Fruit fly (Drosophila melanogaster) whole organism, prepupa: ENCODE measurements around the gene Afti.

ENCODE experiments used
- CG10631 ChIP-seq: fragments of 200-800 bp; sonication (Bioruptor generic); optimal IDR thresholded peaks from 2 replicates; lab custom pipeline; 2016; ENCODE audit warnings: missing biosample characterization, missing genetic modification characterization
- CG11294 ChIP-seq: fragments of 200-800 bp; sonication (Bioruptor generic); IDR thresholded peaks from 2 replicates; pipeline ENCODE4 v1.3.6; 2022; ENCODE audit warnings: missing biosample characterization, missing genetic modification characterization
- CG11902 ChIP-seq: fragments of 200-800 bp; sonication (Bioruptor generic); optimal IDR thresholded peaks from 3 replicates; lab custom pipeline; 2016; ENCODE audit warnings: missing biosample characterization, missing genetic modification characterization
- CG15336 ChIP-seq: fragments of 200-800 bp; sonication (Bioruptor generic); IDR thresholded peaks from 2 replicates; pipeline ENCODE4 v1.3.6; 2022; ENCODE audit warnings: missing biosample characterization, missing genetic modification characterization
- CG16779 ChIP-seq: fragments of 200-800 bp; sonication (Bioruptor generic); optimal IDR thresholded peaks from 3 replicates; lab custom pipeline; 2017; ENCODE audit warnings: missing biosample characterization, mild to moderate bottlenecking, missing genetic modification characterization
- CG3032 ChIP-seq: fragments of 200-800 bp; optimal IDR thresholded peaks from 2 replicates; lab custom pipeline; 2019; ENCODE audit warnings: missing biosample characterization, mild to moderate bottlenecking, missing genetic modification characterization, moderate library complexity
- CG31627 ChIP-seq: fragments of 200-800 bp; sonication (Bioruptor generic); optimal IDR thresholded peaks from 3 replicates; lab custom pipeline; 2016; ENCODE audit warnings: missing biosample characterization, missing genetic modification characterization
- CG34406 ChIP-seq: fragments of 200-800 bp; sonication (Bioruptor generic); optimal IDR thresholded peaks from 3 replicates; lab custom pipeline; 2016; ENCODE audit warnings: missing biosample characterization, missing genetic modification characterization
- CG3919 ChIP-seq: fragments of 200-800 bp; sonication (Bioruptor generic); optimal IDR thresholded peaks from 3 replicates; lab custom pipeline; 2016; ENCODE audit warnings: missing biosample characterization, missing genetic modification characterization
- CG4318 ChIP-seq: fragments of 200-800 bp; sonication (Bioruptor generic); optimal IDR thresholded peaks from 3 replicates; lab custom pipeline; 2017; ENCODE audit warnings: missing biosample characterization, mild to moderate bottlenecking, missing genetic modification characterization
- CG6276 ChIP-seq: fragments of 200-800 bp; sonication (Bioruptor generic); optimal IDR thresholded peaks from 2 replicates; lab custom pipeline; 2017; ENCODE audit warnings: missing biosample characterization, mild to moderate bottlenecking, missing genetic modification characterization
- CG6808 ChIP-seq: fragments of 200-800 bp; sonication (Bioruptor generic); optimal IDR thresholded peaks from 3 replicates; lab custom pipeline; 2017; ENCODE audit warnings: missing biosample characterization, missing genetic modification characterization, mild to moderate bottlenecking, moderate library complexity, missing genetic modification reagents
- CG6854 ChIP-seq: fragments of 200-800 bp; sonication (Bioruptor generic); optimal IDR thresholded peaks from 2 replicates; lab custom pipeline; 2017; ENCODE audit warnings: missing biosample characterization, mild to moderate bottlenecking, missing genetic modification characterization
- CG8119 ChIP-seq: fragments of 200-800 bp; sonication (Bioruptor generic); IDR thresholded peaks from 3 replicates; pipeline ENCODE4 v1.3.6; 2022; ENCODE audit warnings: missing biosample characterization, missing genetic modification characterization
- CG8632 ChIP-seq: fragments of 200-800 bp; sonication (Bioruptor generic); optimal IDR thresholded peaks from 3 replicates; lab custom pipeline; 2016; ENCODE audit warnings: missing biosample characterization, missing genetic modification characterization
- Eip75B ChIP-seq: fragments of 200-800 bp; sonication (Bioruptor generic); optimal IDR thresholded peaks from 3 replicates; lab custom pipeline; 2016; ENCODE audit warnings: missing biosample characterization, missing genetic modification characterization
- Eip78C ChIP-seq: fragments of 200-800 bp; sonication (Bioruptor generic); peaks from one replicate; lab custom pipeline; 2016; ENCODE audit warnings: missing biosample characterization, missing genetic modification characterization
- Eip93F ChIP-seq: fragments of 200-800 bp; sonication (Bioruptor generic); optimal IDR thresholded peaks from 2 replicates; lab custom pipeline; 2016; ENCODE audit warnings: missing biosample characterization, mild to moderate bottlenecking, missing genetic modification characterization
- Ets21C ChIP-seq: fragments of 200-800 bp; sonication (Bioruptor generic); optimal IDR thresholded peaks from 3 replicates; lab custom pipeline; 2016; ENCODE audit warnings: missing biosample characterization, missing genetic modification characterization
- Ets96B ChIP-seq: fragments of 200-800 bp; optimal IDR thresholded peaks from 2 replicates; lab custom pipeline; 2019; ENCODE audit warnings: missing biosample characterization, mild to moderate bottlenecking, missing genetic modification characterization, moderate library complexity
- Hr38 ChIP-seq: sonication (Bioruptor generic); optimal IDR thresholded peaks from 2 replicates; lab custom pipeline; 2016; ENCODE audit warnings: missing biosample characterization, missing genetic modification characterization
- Lpt ChIP-seq: fragments of 200-800 bp; sonication (Bioruptor generic); optimal IDR thresholded peaks from 3 replicates; lab custom pipeline; 2016; ENCODE audit warnings: missing biosample characterization, missing genetic modification characterization
- Met ChIP-seq: fragments of 200-800 bp; sonication (Bioruptor generic); optimal IDR thresholded peaks from 3 replicates; lab custom pipeline; 2016; ENCODE audit warnings: missing biosample characterization, missing genetic modification characterization
- OdsH ChIP-seq: fragments of 200-800 bp; sonication (Bioruptor generic); optimal IDR thresholded peaks from 3 replicates; lab custom pipeline; 2016; ENCODE audit warnings: missing biosample characterization, missing genetic modification characterization
- Smox ChIP-seq: fragments of 200-800 bp; sonication (Bioruptor generic); optimal IDR thresholded peaks from 3 replicates; lab custom pipeline; 2016; ENCODE audit warnings: missing biosample characterization, missing genetic modification characterization
- Sox102F ChIP-seq: fragments of 200-800 bp; sonication (Bioruptor generic); optimal IDR thresholded peaks from 2 replicates; lab custom pipeline; 2016; ENCODE audit warnings: missing biosample characterization, mild to moderate bottlenecking, missing genetic modification characterization
- Sox14 ChIP-seq: fragments of 200-800 bp; sonication (Bioruptor generic); optimal IDR thresholded peaks from 3 replicates; lab custom pipeline; 2016; ENCODE audit warnings: missing biosample characterization, missing genetic modification characterization
- Sox15 ChIP-seq: fragments of 200-800 bp; sonication (Bioruptor generic); optimal IDR thresholded peaks from 3 replicates; lab custom pipeline; 2016; ENCODE audit warnings: missing biosample characterization, missing genetic modification characterization
- acj6 ChIP-seq: fragments of 200-800 bp; sonication (Bioruptor generic); optimal IDR thresholded peaks from 3 replicates; lab custom pipeline; 2016; ENCODE audit warnings: missing biosample characterization, missing genetic modification characterization
- cyc ChIP-seq: fragments of 200-800 bp; sonication (Bioruptor generic); optimal IDR thresholded peaks from 3 replicates; lab custom pipeline; 2016; ENCODE audit warnings: missing biosample characterization, missing genetic modification characterization
- dsx ChIP-seq: fragments of 200-800 bp; optimal IDR thresholded peaks from 3 replicates; lab custom pipeline; 2019; ENCODE audit warnings: missing biosample characterization, mild to moderate bottlenecking, missing genetic modification characterization, moderate library complexity; ENCODE audit not compliant: poor library complexity, severe bottlenecking
- eg ChIP-seq: fragments of 200-800 bp; sonication (Bioruptor generic); IDR thresholded peaks from 3 replicates; pipeline ENCODE4 v1.3.6; 2022; ENCODE audit warnings: missing biosample characterization, missing genetic modification characterization
- fd85E ChIP-seq: fragments of 200-800 bp; sonication (Bioruptor generic); optimal IDR thresholded peaks from 3 replicates; lab custom pipeline; 2016; ENCODE audit warnings: missing biosample characterization, missing genetic modification characterization
- fkh ChIP-seq: fragments of 200-800 bp; sonication (Bioruptor generic); optimal IDR thresholded peaks from 3 replicates; lab custom pipeline; 2017; ENCODE audit warnings: missing biosample characterization, mild to moderate bottlenecking, missing genetic modification characterization, moderate library complexity
- lz ChIP-seq: fragments of 200-800 bp; sonication (Bioruptor generic); optimal IDR thresholded peaks from 3 replicates; lab custom pipeline; 2016; ENCODE audit warnings: missing biosample characterization, missing genetic modification characterization
- net ChIP-seq: fragments of 200-800 bp; sonication (Bioruptor generic); optimal IDR thresholded peaks from 3 replicates; lab custom pipeline; 2016; ENCODE audit warnings: missing biosample characterization, missing genetic modification characterization
- pdm3 ChIP-seq: fragments of 200-800 bp; sonication (Bioruptor generic); optimal IDR thresholded peaks from 3 replicates; lab custom pipeline; 2016; ENCODE audit warnings: missing biosample characterization, missing genetic modification characterization
- spab ChIP-seq: fragments of 200-800 bp; sonication (Bioruptor generic); optimal IDR thresholded peaks from 2 replicates; lab custom pipeline; 2017; ENCODE audit warnings: missing biosample characterization, mild to moderate bottlenecking, missing genetic modification characterization, missing genetic modification reagents
- ss ChIP-seq, 2 experiments: fragments of 200-800 bp; sonication (Bioruptor generic); optimal IDR thresholded peaks; 2 replicates in 1 of 2; 3 replicates in 1 of 2; lab custom pipeline; 2017 to 2018; ENCODE audit warnings: mild to moderate bottlenecking in 2 of 2, missing biosample characterization in 2 of 2, missing genetic modification characterization in 2 of 2, moderate library complexity in 1 of 2
- svp ChIP-seq: fragments of 200-800 bp; sonication (Bioruptor generic); peaks from one replicate; lab custom pipeline; 2016; ENCODE audit warnings: missing biosample characterization, missing genetic modification characterization
- topi ChIP-seq: fragments of 200-800 bp; sonication (Bioruptor generic); optimal IDR thresholded peaks from 3 replicates; lab custom pipeline; 2016; ENCODE audit warnings: missing biosample characterization, missing genetic modification characterization
- vri ChIP-seq: fragments of 200-800 bp; sonication (Bioruptor generic); optimal IDR thresholded peaks from 3 replicates; lab custom pipeline; 2016; ENCODE audit warnings: missing biosample characterization, mild to moderate bottlenecking, missing genetic modification characterization

Afti gene

dm6 chr3R:14353733-14354152 is 27.3 kb upstream of the Afti start (continued):
- TF ChIP-seq topi (peak; percentile 77), CG34406 (GFP tag; lab: Kevin White, UChicago) (peak; percentile 89), Ets96B (tag; lab: Kevin White, UChicago) (peak; percentile 73), Ets21C (GFP tag; lab: Kevin White, UChicago) (peak; percentile 56), Hr38 (GFP tag; lab: Kevin White, UChicago) (no peak), Eip93F (no peak), CG6276 (GFP tag; lab: Kevin White, UChicago) (peak; percentile 87), Lpt (GFP tag; lab: Kevin White, UChicago) (peak; percentile 84)

dm6 chr3R:14351418-14351817 is 24.9 kb upstream of the Afti start:
- TF ChIP-seq topi (peak; percentile 5), Eip78C (peak; percentile 48), CG11294 (no peak), Met (GFP tag; lab: Kevin White, UChicago) (peak; percentile 20), net (no peak), CG8119 (GFP tag; lab: Robert Waterston, UW) (no peak), Eip75B (GFP tag; lab: Kevin White, UChicago) (no peak), CG11902 (no peak), CG34406 (GFP tag; lab: Kevin White, UChicago) (no peak), CG10631 (GFP tag; lab: Kevin White, UChicago) (no peak), lz (GFP tag; lab: Kevin White, UChicago) (no peak), acj6 (GFP tag; lab: Kevin White, UChicago) (no peak), eg (GFP tag; lab: Robert Waterston, UW) (no peak), Lpt (GFP tag; lab: Kevin White, UChicago) (no peak)

- TF ChIP-seq acj6 (GFP tag; lab: Kevin White, UChicago) (no peak), Eip78C (peak; percentile 67)
- TF ChIP-seq, all 60 proteins: peak for 1
Measured at dm6 chr3R:14348480-14348879, 22.0 kb upstream of the Afti start.

dm6 chr3R:14346838-14347745 is 20.6 kb upstream of the Afti start:
- no peak for TF ChIP-seq fd85E
- peak; percentile 36 for TF ChIP-seq Eip75B (GFP tag; lab: Kevin White, UChicago)
- TF ChIP-seq CG15336 (GFP tag; lab: Robert Waterston, UW) = peak; percentile 55
- TF ChIP-seq spab (GFP tag; lab: Kevin White, UChicago) = peak; percentile 8
- TF ChIP-seq vri = no peak
- TF ChIP-seq CG8119 (GFP tag; lab: Robert Waterston, UW) = peak; percentile 55
- TF ChIP-seq CG31627 (GFP tag; lab: Kevin White, UChicago) = no peak
- peak; percentile 11 for TF ChIP-seq Smox (GFP tag; lab: Kevin White, UChicago)
- peak; percentile 45 for TF ChIP-seq CG3919 (GFP tag; lab: Kevin White, UChicago)
- peak; percentile 52 for TF ChIP-seq acj6 (GFP tag; lab: Kevin White, UChicago)
- TF ChIP-seq CG3032 (tag; lab: Kevin White, UChicago) = peak; percentile 9
- TF ChIP-seq CG4318 (GFP tag; lab: Kevin White, UChicago) = peak; percentile 52
- no peak for TF ChIP-seq CG11294
- peak in 1 of 2 experiments; percentile 20 for TF ChIP-seq ss (GFP tag; optimal IDR thresholded peaks at IDR 0.05; lab: Kevin White, UChicago)
- no peak for TF ChIP-seq Ets21C (GFP tag; lab: Kevin White, UChicago)
- no peak for TF ChIP-seq cyc (GFP tag; lab: Kevin White, UChicago)
- TF ChIP-seq Hr38 (GFP tag; lab: Kevin White, UChicago) = no peak
- TF ChIP-seq CG6808 (GFP tag; lab: Kevin White, UChicago) = no peak
- TF ChIP-seq OdsH (GFP tag; lab: Kevin White, UChicago) = peak; percentile 54
- no peak for TF ChIP-seq fkh (GFP tag; lab: Kevin White, UChicago)
- peak; percentile 39 for TF ChIP-seq dsx
- TF ChIP-seq svp (GFP tag; lab: Kevin White, UChicago) = peak; percentile 63
- TF ChIP-seq CG10631 (GFP tag; lab: Kevin White, UChicago) = peak; percentile 64
- TF ChIP-seq Met (GFP tag; lab: Kevin White, UChicago) = peak; percentile 44
- no peak for TF ChIP-seq CG6854 (GFP tag; lab: Kevin White, UChicago)
- TF ChIP-seq CG16779 (tag; lab: Kevin White, UChicago) = no peak
- TF ChIP-seq pdm3 (GFP tag; lab: Kevin White, UChicago) = peak; percentile 60
- TF ChIP-seq Eip93F = no peak
- peak; percentile 28 for TF ChIP-seq Sox14 (GFP tag; lab: Kevin White, UChicago)
- TF ChIP-seq eg (GFP tag; lab: Robert Waterston, UW) = peak; percentile 33; the same call in 1 of the 3 replicates
- TF ChIP-seq Lpt (GFP tag; lab: Kevin White, UChicago) = no peak
- no peak for TF ChIP-seq Sox15
- peak; percentile 40 for TF ChIP-seq lz (GFP tag; lab: Kevin White, UChicago)
- TF ChIP-seq Sox102F (GFP tag; lab: Kevin White, UChicago) = peak; percentile 6
- TF ChIP-seq CG8632 (GFP tag; lab: Kevin White, UChicago) = no peak
